Worm (Caenorhabditis elegans): ENCODE data around the gene F15D4.4.

DNA sequence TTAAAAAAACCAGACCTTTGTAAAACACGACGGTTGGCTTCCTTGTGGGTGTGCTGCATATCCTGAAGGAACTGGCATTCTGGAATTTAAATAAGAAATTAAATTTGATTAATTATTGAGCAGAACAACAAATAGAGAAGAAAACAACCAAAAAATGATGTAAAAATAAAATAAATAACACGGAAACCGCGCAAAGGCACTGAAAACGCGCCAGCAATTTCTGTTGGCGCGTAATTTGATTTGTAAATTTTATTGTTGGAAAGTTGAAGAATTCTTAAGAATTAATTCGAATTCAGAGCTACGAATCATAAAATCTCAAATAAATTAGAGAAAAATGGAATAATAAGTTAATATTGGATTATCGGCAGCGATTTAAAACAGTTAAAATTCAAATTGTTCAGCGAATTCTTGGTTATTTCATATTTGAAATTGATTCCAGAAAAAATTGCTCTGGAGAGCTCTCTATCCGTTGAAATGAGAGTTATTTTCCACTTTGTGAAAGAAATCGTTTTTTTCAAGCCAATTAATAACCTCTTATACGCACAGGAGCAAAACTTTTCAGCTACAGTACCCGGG is 5.0 kb downstream of the F15D4.4 start, which contains the start of gene romo-1:
- TF ChIP-seq C08G9.2 (tag; optimal IDR thresholded peaks at IDR 0.05): no peak
- no peak for TF ChIP-seq ceh-2 (tag; optimal IDR thresholded peaks at IDR 0.05)
- TF ChIP-seq pat-9 (tag; optimal IDR thresholded peaks at IDR 0.05): no peak
- no peak for TF ChIP-seq ceh-19 (GFP tag; optimal IDR thresholded peaks at IDR 0.05)

Measured in whole organism, late embryonic.